Fruit fly (Drosophila melanogaster): ENCODE results near the gene Gr77a.
A peak's percentile ranks its signal among the peaks of the same experiment; 100 is the strongest.

Gene Gr77a

dm6 chr3L:20711397-20711796 lies 27.8 kb downstream of the Gr77a start (continued):
- TF ChIP-seq CG2120 (GFP tag; optimal IDR thresholded peaks at IDR 0.05) (peak; percentile 33), CG16863 (GFP tag; optimal IDR thresholded peaks at IDR 0.05) (peak; percentile 46), CG7556 (GFP tag; optimal IDR thresholded peaks at IDR 0.05) (peak; percentile 29), Stat92E (GFP tag; optimal IDR thresholded peaks at IDR 0.05) (no peak), B-H2 (GFP tag; optimal IDR thresholded peaks at IDR 0.05) (peak; percentile 45), CG9797 (GFP tag; optimal IDR thresholded peaks at IDR 0.05) (no peak), Pdp1 (GFP tag; optimal IDR thresholded peaks at IDR 0.05) (peak; percentile 62 to 99), nau (GFP tag; optimal IDR thresholded peaks at IDR 0.05) (peak; percentile 31), CG12071 (GFP tag; optimal IDR thresholded peaks at IDR 0.05) (no peak), Sry-β (GFP tag; optimal IDR thresholded peaks at IDR 0.05) (peak; percentile 23), ranshi (GFP tag; IDR thresholded peaks at IDR 0.05) (no peak), Abd-B (GFP tag; optimal IDR thresholded peaks at IDR 0.05) (no peak), Nf-YA (GFP tag; IDR thresholded peaks at IDR 0.05) (no peak), NC2α (GFP tag; optimal IDR thresholded peaks at IDR 0.05) (no peak), sd (tag; optimal IDR thresholded peaks at IDR 0.05) (no peak), zf30C (GFP tag; optimal IDR thresholded peaks at IDR 0.05) (no peak), shn (GFP tag; optimal IDR thresholded peaks at IDR 0.05) (peak; percentile 59), CG17359 (tag; optimal IDR thresholded peaks at IDR 0.05) (peak; percentile 60), Dfd (GFP tag; optimal IDR thresholded peaks at IDR 0.05) (no peak), ash1 (GFP tag; optimal IDR thresholded peaks at IDR 0.05) (no peak), Fer2 (tag; optimal IDR thresholded peaks at IDR 0.05) (peak; percentile 11), Camta (GFP tag; optimal IDR thresholded peaks at IDR 0.05) (peak; percentile 45), Hsf (GFP tag; optimal IDR thresholded peaks at IDR 0.05) (peak; percentile 77), CG6791 (GFP tag; IDR thresholded peaks at IDR 0.05; ENCODE audit: partially characterized antibody) (peak; percentile 59; the same call in 1 of the 3 replicates), CG11504 (tag; optimal IDR thresholded peaks at IDR 0.05) (peak; percentile 63), Ets65A (GFP tag) (peak; percentile 91), CG18011 (GFP tag; optimal IDR thresholded peaks at IDR 0.05) (peak; percentile 6), Antp (GFP tag; optimal IDR thresholded peaks at IDR 0.05) (peak; percentile 36), Blimp-1 (GFP tag; optimal IDR thresholded peaks at IDR 0.05) (peak; percentile 49), CG6765 (GFP tag; optimal IDR thresholded peaks at IDR 0.05) (peak; percentile 18), CG15514 (GFP tag; optimal IDR thresholded peaks at IDR 0.05) (peak; percentile 62), CG43689 (GFP tag; IDR thresholded peaks at IDR 0.05) (no peak), CG16813 (GFP tag; IDR thresholded peaks at IDR 0.05; ENCODE audit: partially characterized antibody) (peak; percentile 61), cad (GFP tag; optimal IDR thresholded peaks at IDR 0.05) (no peak), CG14710 (tag; optimal IDR thresholded peaks at IDR 0.05) (peak; percentile 68), Hr3 (GFP tag; optimal IDR thresholded peaks at IDR 0.05) (peak; percentile 48), CG10366 (GFP tag; IDR thresholded peaks at IDR 0.05) (peak; percentile 57), vvl (GFP tag; IDR thresholded peaks at IDR 0.05) (peak; percentile 78), CG10321 (GFP tag; IDR thresholded peaks at IDR 0.05) (no peak), btn (GFP tag; optimal IDR thresholded peaks at IDR 0.05) (peak; percentile 31), pho (GFP tag; optimal IDR thresholded peaks at IDR 0.05) (peak; percentile 30), Nf-YB (GFP tag; optimal IDR thresholded peaks at IDR 0.05) (peak; percentile 39), CG2889 (GFP tag; IDR thresholded peaks at IDR 0.05) (no peak), gro (GFP tag; optimal IDR thresholded peaks at IDR 0.05) (peak; percentile 21), Bteb2 (GFP tag; optimal IDR thresholded peaks at IDR 0.05) (peak; percentile 48), trh (GFP tag; optimal IDR thresholded peaks at IDR 0.05) (no peak), lab (GFP tag; optimal IDR thresholded peaks at IDR 0.05) (peak; percentile 62), Opbp (GFP tag; IDR thresholded peaks at IDR 0.05; ENCODE audit: partially characterized antibody) (peak; percentile 57; the same call in 2 of the 3 replicates), Bdp1 (GFP tag; optimal IDR thresholded peaks at IDR 0.05) (peak; percentile 24), ab (GFP tag; optimal IDR thresholded peaks at IDR 0.05) (peak; percentile 1)
